Fruit fly (Drosophila melanogaster): Measurements from ENCODE around the gene CG1542.

- no peak for TF ChIP-seq CTCF (optimal IDR thresholded peaks at IDR 0.05)
- no peak for TF ChIP-seq CG8478 (optimal IDR thresholded peaks at IDR 0.05)
Observed at dm6 chr3R:31225043-31225681, 11.9 kb downstream of the CG1542 start.
